Worm (Caenorhabditis elegans): Measurements from ENCODE around the gene T28A8.8.

ce11 chrIII:13471504-13471903, 31.1 kb upstream of the T28A8.8 start, which contains the start of gene pssy-2:
- TF ChIP-seq egl-27 (tag; optimal IDR thresholded peaks at IDR 0.05) (no peak), nhr-25 (tag; optimal IDR thresholded peaks at IDR 0.05) (no peak), nhr-12 (tag; optimal IDR thresholded peaks at IDR 0.05) (no peak), snpc-4 (tag; optimal IDR thresholded peaks at IDR 0.05) (no peak), nhr-237 (tag; optimal IDR thresholded peaks at IDR 0.05) (no peak)
